Worm (Caenorhabditis elegans) whole organism, L2 larva: ENCODE measurements around the gene C53B4.3.
A peak's percentile ranks its signal among the peaks of the same experiment; 100 is the strongest.

ENCODE experiments used
- C34F6.9 ChIP-seq: fragments of 150-350 bp; optimal IDR thresholded peaks from 2 replicates; lab custom pipeline; 2014; ENCODE audit warnings: missing biosample characterization, missing genetic modification characterization
- F13H6.1 ChIP-seq: sonication (generic microtip); optimal IDR thresholded peaks from 2 replicates; lab custom pipeline; 2016; ENCODE audit warnings: missing genetic modification characterization, missing compliant biosample characterization
- R02D3.7 ChIP-seq: fragments of 150-350 bp; optimal IDR thresholded peaks from 2 replicates; lab custom pipeline; 2014; ENCODE audit warnings: missing biosample characterization, missing genetic modification characterization
- Y55F3AM.14 ChIP-seq: fragments of 200-800 bp; sonication (Bioruptor generic); optimal IDR thresholded peaks from 2 replicates; lab custom pipeline; 2018; ENCODE audit warnings: mild to moderate bottlenecking, missing genetic modification characterization, missing compliant biosample characterization
- ZK546.5 ChIP-seq: sonication (generic microtip); optimal IDR thresholded peaks from 2 replicates; lab custom pipeline; 2017; ENCODE audit warnings: missing biosample characterization, missing genetic modification characterization
- aly-2 ChIP-seq: fragments of 150-350 bp; optimal IDR thresholded peaks from 2 replicates; lab custom pipeline; 2014; ENCODE audit warnings: missing biosample characterization, missing genetic modification characterization
- blmp-1 ChIP-seq: sonication (generic microtip); optimal IDR thresholded peaks from 2 replicates; lab custom pipeline; 2017; ENCODE audit warnings: missing genetic modification characterization, mild to moderate bottlenecking, missing compliant biosample characterization, antibody characterized with exemption, moderate library complexity; ENCODE audit not compliant: insufficient read depth
- ceh-16 ChIP-seq: fragments of 150-350 bp; optimal IDR thresholded peaks from 2 replicates; lab custom pipeline; 2014; ENCODE audit warnings: missing biosample characterization, missing genetic modification characterization
- ceh-82 ChIP-seq: fragments of 150-350 bp; optimal IDR thresholded peaks from 2 replicates; lab custom pipeline; 2014; ENCODE audit warnings: missing biosample characterization, missing genetic modification characterization
- crh-2 ChIP-seq: sonication (generic microtip); optimal IDR thresholded peaks from 2 replicates; lab custom pipeline; 2017; ENCODE audit warnings: missing biosample characterization, missing genetic modification characterization
- dmd-4 ChIP-seq: sonication (generic microtip); optimal IDR thresholded peaks from 2 replicates; lab custom pipeline; 2017; ENCODE audit warnings: missing biosample characterization, missing genetic modification characterization
- egl-27 ChIP-seq: sonication (generic microtip); optimal IDR thresholded peaks from 3 replicates; lab custom pipeline; 2017; ENCODE audit warnings: missing biosample characterization, missing genetic modification reagents, missing genetic modification characterization
- elt-1 ChIP-seq: fragments of 150-350 bp; optimal IDR thresholded peaks from 2 replicates; lab custom pipeline; 2014; ENCODE audit warnings: missing biosample characterization, missing genetic modification characterization
- elt-3 ChIP-seq: sonication (generic microtip); optimal IDR thresholded peaks from 2 replicates; lab custom pipeline; 2017; ENCODE audit warnings: missing biosample characterization, missing genetic modification characterization
- fos-1 ChIP-seq: fragments of 150-350 bp; optimal IDR thresholded peaks from 2 replicates; lab custom pipeline; 2014; ENCODE audit warnings: missing biosample characterization, missing genetic modification characterization
- gmeb-1 ChIP-seq: fragments of 150-350 bp; optimal IDR thresholded peaks from 2 replicates; lab custom pipeline; 2014; ENCODE audit warnings: missing biosample characterization, missing genetic modification characterization
- lin-11 ChIP-seq: fragments of 150-350 bp; sonication (generic microtip); optimal IDR thresholded peaks from 2 replicates; lab custom pipeline; 2014; ENCODE audit warnings: missing biosample characterization, missing genetic modification characterization, inconsistent platforms, mixed read lengths
- lin-13 ChIP-seq: fragments of 150-350 bp; optimal IDR thresholded peaks from 2 replicates; lab custom pipeline; 2014; ENCODE audit warnings: missing biosample characterization, missing genetic modification reagents, missing genetic modification characterization
- lin-39 ChIP-seq: fragments of 150-350 bp; optimal IDR thresholded peaks from 2 replicates; lab custom pipeline; 2014; ENCODE audit warnings: missing biosample characterization, missing genetic modification reagents, missing genetic modification characterization
- lsy-2 ChIP-seq, 2 experiments: fragments of 150-350 bp in 1 of 2; sonication (generic microtip) in 1 of 2; optimal IDR thresholded peaks; 2 replicates each; lab custom pipeline; 2014 to 2017; ENCODE audit warnings: missing biosample characterization in 2 of 2, missing genetic modification characterization in 2 of 2
- mab-5 ChIP-seq: fragments of 150-350 bp; optimal IDR thresholded peaks from 2 replicates; lab custom pipeline; 2014; ENCODE audit warnings: missing biosample characterization, missing genetic modification characterization
- mbf-1 ChIP-seq: sonication (generic microtip); optimal IDR thresholded peaks from 2 replicates; lab custom pipeline; 2017; ENCODE audit warnings: missing biosample characterization, missing genetic modification characterization
- mdl-1 ChIP-seq, 2 experiments: fragments of 150-350 bp in 1 of 2; sonication (generic microtip) in 1 of 2; optimal IDR thresholded peaks; 2 replicates each; lab custom pipeline; 2017; ENCODE audit warnings: missing biosample characterization in 2 of 2, missing genetic modification characterization in 2 of 2
- nhr-10 ChIP-seq: sonication (generic microtip); optimal IDR thresholded peaks from 2 replicates; lab custom pipeline; 2017; ENCODE audit warnings: missing biosample characterization, missing genetic modification characterization
- nhr-11 ChIP-seq: fragments of 150-350 bp; optimal IDR thresholded peaks from 2 replicates; lab custom pipeline; 2014; ENCODE audit warnings: missing biosample characterization, missing genetic modification characterization
- nhr-12 ChIP-seq: fragments of 150-350 bp; optimal IDR thresholded peaks from 2 replicates; lab custom pipeline; 2014; ENCODE audit warnings: missing biosample characterization, missing genetic modification characterization
- nhr-129 ChIP-seq: fragments of 150-350 bp; optimal IDR thresholded peaks from 2 replicates; lab custom pipeline; 2014; ENCODE audit warnings: missing biosample characterization, missing genetic modification characterization
- nhr-21 ChIP-seq: fragments of 150-350 bp; optimal IDR thresholded peaks from 2 replicates; lab custom pipeline; 2014; ENCODE audit warnings: missing biosample characterization, missing genetic modification characterization
- nhr-25 ChIP-seq: fragments of 150-350 bp; sonication (generic microtip); optimal IDR thresholded peaks from 3 replicates; lab custom pipeline; 2014; ENCODE audit warnings: missing biosample characterization, missing genetic modification characterization
- nhr-6 ChIP-seq: fragments of 150-350 bp; optimal IDR thresholded peaks from 2 replicates; lab custom pipeline; 2014; ENCODE audit warnings: missing biosample characterization, missing genetic modification characterization
- nhr-77 ChIP-seq: fragments of 150-350 bp; optimal IDR thresholded peaks from 2 replicates; lab custom pipeline; 2014; ENCODE audit warnings: missing biosample characterization, missing genetic modification characterization
- peb-1 ChIP-seq: fragments of 150-350 bp; optimal IDR thresholded peaks from 2 replicates; lab custom pipeline; 2014; ENCODE audit warnings: missing biosample characterization, missing genetic modification characterization
- skn-1 ChIP-seq: sonication (generic microtip); optimal IDR thresholded peaks from 2 replicates; lab custom pipeline; 2017; ENCODE audit warnings: missing biosample characterization, missing genetic modification characterization
- sma-3 ChIP-seq: sonication (generic microtip); optimal IDR thresholded peaks from 2 replicates; lab custom pipeline; 2016; ENCODE audit warnings: missing genetic modification reagents, missing genetic modification characterization, missing compliant biosample characterization
- sma-9 ChIP-seq, 2 experiments: fragments of 150-350 bp in 1 of 2; sonication (generic microtip) in 1 of 2; optimal IDR thresholded peaks; 2 replicates each; lab custom pipeline; 2014 to 2016; ENCODE audit warnings: missing genetic modification characterization in 2 of 2, mild to moderate bottlenecking in 1 of 2, missing biosample characterization in 1 of 2, missing compliant biosample characterization in 1 of 2, missing genetic modification reagents in 1 of 2, moderate library complexity in 1 of 2
- unc-39 ChIP-seq: fragments of 150-350 bp; optimal IDR thresholded peaks from 2 replicates; lab custom pipeline; 2014; ENCODE audit warnings: missing biosample characterization, missing genetic modification characterization
- unc-55 ChIP-seq: fragments of 150-350 bp; sonication (generic microtip); optimal IDR thresholded peaks from 3 replicates; lab custom pipeline; 2014; ENCODE audit warnings: missing biosample characterization, missing genetic modification reagents, missing genetic modification characterization
- unc-62 ChIP-seq: fragments of 150-350 bp; optimal IDR thresholded peaks from 2 replicates; lab custom pipeline; 2014; ENCODE audit warnings: missing biosample characterization, missing genetic modification reagents, missing genetic modification characterization
- ztf-11 ChIP-seq: sonication (generic microtip); optimal IDR thresholded peaks from 2 replicates; lab custom pipeline; 2017; ENCODE audit warnings: missing biosample characterization, missing genetic modification characterization
- ztf-4 ChIP-seq: fragments of 150-350 bp; optimal IDR thresholded peaks from 2 replicates; lab custom pipeline; 2014; ENCODE audit warnings: missing biosample characterization, missing genetic modification characterization

Gene C53B4.3

ce11 chrIV:8923381-8923780 lies 50.1 kb downstream of the C53B4.3 start:
- no peak for TF ChIP-seq nhr-11 (tag; lab: Kevin White, UChicago)
- TF ChIP-seq unc-55 (GFP tag; lab: Kevin White, UChicago) = no peak
- no peak for TF ChIP-seq ceh-82 (tag; lab: Kevin White, UChicago)
- no peak for TF ChIP-seq skn-1 (tag; lab: Kevin White, UChicago)
- no peak for TF ChIP-seq lsy-2 (tag; optimal IDR thresholded peaks at IDR 0.05; lab: Kevin White, UChicago)
- TF ChIP-seq unc-62 (GFP tag; lab: Kevin White, UChicago) = no peak
- no peak for TF ChIP-seq mab-5 (tag; lab: Kevin White, UChicago)
- TF ChIP-seq crh-2 (tag; lab: Kevin White, UChicago) = no peak
- no peak for TF ChIP-seq Y55F3AM.14 (GFP tag; lab: Kevin White, UChicago)
- TF ChIP-seq ZK546.5 (tag; lab: Kevin White, UChicago) = no peak
- no peak for TF ChIP-seq dmd-4 (tag; lab: Kevin White, UChicago)
- no peak for TF ChIP-seq elt-1 (tag; lab: Kevin White, UChicago)
- TF ChIP-seq aly-2 = no peak
- TF ChIP-seq lin-39 = no peak
- no peak for TF ChIP-seq nhr-21
- no peak for TF ChIP-seq C34F6.9 (tag; lab: Kevin White, UChicago)
- no peak for TF ChIP-seq nhr-129
- TF ChIP-seq gmeb-1 (tag; lab: Kevin White, UChicago) = no peak
- no peak for TF ChIP-seq F13H6.1

ce11 chrIV:8921956-8922355 lies 51.6 kb downstream of the C53B4.3 start, which contains the start of gene D1046.16:
Gene D1046.16, plus strand, starts transcription at chrIV:8922150.
- TF ChIP-seq ZK546.5 (tag; lab: Kevin White, UChicago) (no peak), lin-11 (tag; lab: Kevin White, UChicago) (no peak), F13H6.1 (peak; percentile 55), ztf-4 (no peak), egl-27 (tag; lab: Kevin White, UChicago) (peak; percentile 7), sma-9 (GFP tag; optimal IDR thresholded peaks at IDR 0.05; lab: Kevin White, UChicago) (no peak), sma-9 (tag; optimal IDR thresholded peaks at IDR 0.05; lab: Kevin White, UChicago) (no peak), gmeb-1 (tag; lab: Kevin White, UChicago) (no peak), peb-1 (no peak), nhr-12 (no peak), nhr-21 (no peak), elt-3 (tag; lab: Kevin White, UChicago) (no peak), lsy-2 (tag; optimal IDR thresholded peaks at IDR 0.05; lab: Kevin White, UChicago) (peak in 1 of 2 experiments; percentile 0), sma-3 (GFP tag; lab: Kevin White, UChicago) (peak; percentile 44), aly-2 (no peak), R02D3.7 (no peak), nhr-10 (no peak), ztf-11 (no peak), nhr-11 (tag; lab: Kevin White, UChicago) (no peak), fos-1 (tag; lab: Kevin White, UChicago) (peak; percentile 56), dmd-4 (tag; lab: Kevin White, UChicago) (no peak), crh-2 (tag; lab: Kevin White, UChicago) (peak; percentile 41), Y55F3AM.14 (GFP tag; lab: Kevin White, UChicago) (no peak), unc-39 (no peak), nhr-129 (peak; percentile 70), mdl-1 (tag; optimal IDR thresholded peaks at IDR 0.05; lab: Kevin White, UChicago) (no peak), blmp-1 (tag; lab: Kevin White, UChicago) (peak; percentile 43), C34F6.9 (tag; lab: Kevin White, UChicago) (no peak), unc-55 (GFP tag; lab: Kevin White, UChicago) (no peak), mbf-1 (tag; lab: Kevin White, UChicago) (no peak), nhr-6 (tag; lab: Kevin White, UChicago) (no peak), nhr-25 (tag; lab: Kevin White, UChicago) (peak; percentile 65), nhr-77 (tag; lab: Kevin White, UChicago) (no peak), lin-39 (no peak), ceh-16 (tag; lab: Kevin White, UChicago) (no peak), lin-13 (GFP tag; lab: Kevin White, UChicago) (no peak)

ce11 chrIV:8921166-8921565 lies 52.3 kb downstream of the C53B4.3 start:
- TF ChIP-seq C34F6.9 (tag; lab: Kevin White, UChicago) (peak; percentile 35), peb-1 (no peak), sma-9 (GFP tag; optimal IDR thresholded peaks at IDR 0.05; lab: Kevin White, UChicago) (peak; percentile 0), sma-9 (tag; optimal IDR thresholded peaks at IDR 0.05; lab: Kevin White, UChicago) (no peak), fos-1 (tag; lab: Kevin White, UChicago) (peak; percentile 14)
